Worm (Caenorhabditis elegans) whole organism, L2 larva: ENCODE results near the gene pho-7.

Experiments
- R02D3.7 ChIP-seq: fragments of 150-350 bp; optimal IDR thresholded peaks from 2 replicates; lab custom pipeline; 2014; ENCODE audit warnings: missing biosample characterization, missing genetic modification characterization
- ZK546.5 ChIP-seq: sonication (generic microtip); optimal IDR thresholded peaks from 2 replicates; lab custom pipeline; 2017; ENCODE audit warnings: missing biosample characterization, missing genetic modification characterization
- ama-1 ChIP-seq: fragments of 150-350 bp; optimal IDR thresholded peaks from 2 replicates; lab custom pipeline; 2018; ENCODE audit warnings: inconsistent platforms
- crh-2 ChIP-seq: sonication (generic microtip); optimal IDR thresholded peaks from 2 replicates; lab custom pipeline; 2017; ENCODE audit warnings: missing biosample characterization, missing genetic modification characterization
- egl-27 ChIP-seq: sonication (generic microtip); optimal IDR thresholded peaks from 3 replicates; lab custom pipeline; 2017; ENCODE audit warnings: missing biosample characterization, missing genetic modification reagents, missing genetic modification characterization
- elt-1 ChIP-seq: fragments of 150-350 bp; optimal IDR thresholded peaks from 2 replicates; lab custom pipeline; 2014; ENCODE audit warnings: missing biosample characterization, missing genetic modification characterization
- lin-13 ChIP-seq: fragments of 150-350 bp; optimal IDR thresholded peaks from 2 replicates; lab custom pipeline; 2014; ENCODE audit warnings: missing biosample characterization, missing genetic modification reagents, missing genetic modification characterization
- mab-5 ChIP-seq: fragments of 150-350 bp; optimal IDR thresholded peaks from 2 replicates; lab custom pipeline; 2014; ENCODE audit warnings: missing biosample characterization, missing genetic modification characterization
- mbf-1 ChIP-seq: sonication (generic microtip); optimal IDR thresholded peaks from 2 replicates; lab custom pipeline; 2017; ENCODE audit warnings: missing biosample characterization, missing genetic modification characterization
- mdl-1 ChIP-seq, 2 experiments: fragments of 150-350 bp in 1 of 2; sonication (generic microtip) in 1 of 2; optimal IDR thresholded peaks; 2 replicates each; lab custom pipeline; 2017; ENCODE audit warnings: missing biosample characterization in 2 of 2, missing genetic modification characterization in 2 of 2
- nhr-10 ChIP-seq: sonication (generic microtip); optimal IDR thresholded peaks from 2 replicates; lab custom pipeline; 2017; ENCODE audit warnings: missing biosample characterization, missing genetic modification characterization
- nhr-77 ChIP-seq: fragments of 150-350 bp; optimal IDR thresholded peaks from 2 replicates; lab custom pipeline; 2014; ENCODE audit warnings: missing biosample characterization, missing genetic modification characterization
- peb-1 ChIP-seq: fragments of 150-350 bp; optimal IDR thresholded peaks from 2 replicates; lab custom pipeline; 2014; ENCODE audit warnings: missing biosample characterization, missing genetic modification characterization
- skn-1 ChIP-seq: sonication (generic microtip); optimal IDR thresholded peaks from 2 replicates; lab custom pipeline; 2017; ENCODE audit warnings: missing biosample characterization, missing genetic modification characterization
- unc-55 ChIP-seq: fragments of 150-350 bp; sonication (generic microtip); optimal IDR thresholded peaks from 3 replicates; lab custom pipeline; 2014; ENCODE audit warnings: missing biosample characterization, missing genetic modification reagents, missing genetic modification characterization
- ztf-1 ChIP-seq: fragments of 200-800 bp; sonication (Bioruptor generic); conservative IDR thresholded peaks from 2 replicates; pipeline ENCODE4 v1.3.6; 2022; ENCODE audit warnings: missing genetic modification characterization, missing compliant biosample characterization

pho-7 gene

ce11 chrX:10888201-10888600, 53.0 kb downstream of the pho-7 start, which contains the start of gene F47B10.6:
F47B10.6 (plus strand) TSS chrX:10888501.
- TF ChIP-seq ZK546.5 (tag; lab: Kevin White, UChicago) (no peak), ama-1 (lab: Kevin White, UChicago) (no peak), unc-55 (GFP tag; lab: Kevin White, UChicago) (no peak), nhr-10 (no peak), mbf-1 (tag; lab: Kevin White, UChicago) (no peak), ztf-1 (GFP tag; lab: Robert Waterston, UW) (no peak), elt-1 (no peak), lin-13 (GFP tag; lab: Kevin White, UChicago) (no peak), R02D3.7 (no peak), egl-27 (no peak), skn-1 (tag; lab: Kevin White, UChicago) (no peak), mdl-1 (tag; optimal IDR thresholded peaks at IDR 0.05; lab: Kevin White, UChicago) (no peak), nhr-77 (tag; lab: Kevin White, UChicago) (no peak), peb-1 (no peak), crh-2 (tag; lab: Kevin White, UChicago) (no peak), mab-5 (tag; lab: Kevin White, UChicago) (no peak)
